Fruit fly (Drosophila melanogaster) whole organism, wandering third instar larva: Measurements from ENCODE around the gene mtTFB2.

Source experiments
- Abd-B ChIP-seq: fragments of >200 bp; optimal IDR thresholded peaks from 2 replicates; lab custom pipeline; 2017; ENCODE audit warnings: missing biosample characterization, missing genetic modification characterization
- Hr78 ChIP-seq: fragments of >200 bp; optimal IDR thresholded peaks from 2 replicates; lab custom pipeline; 2017; ENCODE audit warnings: missing biosample characterization, missing genetic modification characterization
- dl ChIP-seq, 2 experiments: fragments of 175-275, 200-275 bp in 1 of 2; fragments of 200-275 bp in 1 of 2; sonication (Bioruptor generic); optimal IDR thresholded peaks; lab custom pipeline; 2018; ENCODE audit warnings: mild to moderate bottlenecking in 2 of 2, missing biosample characterization in 2 of 2, missing genetic modification characterization in 2 of 2, moderate library complexity in 2 of 2; ENCODE audit not compliant: partially characterized antibody in 2 of 2, insufficient read depth in 1 of 2
- ey ChIP-seq: fragments of 200-800 bp; sonication (Bioruptor generic); optimal IDR thresholded peaks from 2 replicates; lab custom pipeline; 2016; ENCODE audit warnings: missing biosample characterization, missing genetic modification characterization
- pan ChIP-seq: fragments of >200 bp; optimal IDR thresholded peaks from 2 replicates; lab custom pipeline; 2017
- usp ChIP-seq: fragments of >200 bp; optimal IDR thresholded peaks from 2 replicates; lab custom pipeline; 2017; ENCODE audit warnings: missing biosample characterization, missing genetic modification characterization

DNA sequence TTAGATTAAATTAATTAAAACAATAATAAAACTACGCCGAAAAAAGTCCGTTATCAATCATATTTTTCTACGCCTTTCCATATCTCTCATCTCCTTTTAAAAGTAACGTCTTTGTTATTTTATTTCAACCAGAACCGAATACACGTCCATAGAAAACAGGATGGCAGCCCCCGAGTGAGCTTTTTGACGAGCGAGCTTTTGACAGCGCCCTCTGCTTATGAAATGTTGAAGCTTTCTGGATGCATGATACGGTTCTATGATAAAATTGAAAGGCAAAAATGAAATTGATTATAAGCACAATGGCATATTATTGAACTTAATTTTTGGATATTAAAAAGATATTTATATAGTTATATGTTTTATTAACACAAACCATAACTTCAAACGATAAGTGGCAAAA, 31.3 kb downstream of the mtTFB2 start:
- TF ChIP-seq dl (GFP tag; optimal IDR thresholded peaks at IDR 0.05; lab: Kevin White, UChicago; ENCODE audit: insufficient read depth in 1 of 2, partially characterized antibody in 2 of 2) (no peak), Hr78 (GFP tag; lab: Kevin White, UChicago) (no peak), Abd-B (GFP tag; lab: Kevin White, UChicago) (no peak), ey (no peak), usp (GFP tag; lab: Kevin White, UChicago) (no peak), pan (lab: Kevin White, UChicago) (no peak)
